Fruit fly (Drosophila melanogaster) whole organism, adult: ENCODE measurements around the gene CG13784.

Source experiments
- CG11617 ChIP-seq: fragments of 200-800 bp; sonication (Bioruptor generic); optimal IDR thresholded peaks from 2 replicates; lab custom pipeline; 2017; ENCODE audit warnings: mild to moderate bottlenecking, missing biosample characterization, missing genetic modification reagents, missing genetic modification characterization
- CG14711 ChIP-seq: fragments of 200-800 bp; sonication (Bioruptor generic); optimal IDR thresholded peaks from 2 replicates; lab custom pipeline; 2018; ENCODE audit warnings: missing biosample characterization, mild to moderate bottlenecking, missing genetic modification characterization, moderate library complexity
- CG1620 ChIP-seq: fragments of 200-800 bp; sonication (Bioruptor generic); optimal IDR thresholded peaks from 2 replicates; lab custom pipeline; 2016; ENCODE audit warnings: missing biosample characterization, missing genetic modification characterization
- CG33017 ChIP-seq: fragments of 200-800 bp; sonication (Bioruptor generic); optimal IDR thresholded peaks from 2 replicates; lab custom pipeline; 2018; ENCODE audit warnings: missing biosample characterization, mild to moderate bottlenecking, missing genetic modification characterization, moderate library complexity
- CG5204 ChIP-seq: fragments of 200-800 bp; sonication (Bioruptor generic); optimal IDR thresholded peaks from 2 replicates; lab custom pipeline; 2016; ENCODE audit warnings: missing biosample characterization, missing genetic modification characterization
- CG7101 ChIP-seq: fragments of 200-800 bp; sonication (Bioruptor generic); optimal IDR thresholded peaks from 2 replicates; lab custom pipeline; 2018; ENCODE audit warnings: missing biosample characterization, mild to moderate bottlenecking, missing genetic modification characterization, moderate library complexity
- Crg-1 ChIP-seq: fragments of 200-800 bp; sonication (Bioruptor generic); optimal IDR thresholded peaks from 2 replicates; lab custom pipeline; 2016; ENCODE audit warnings: missing biosample characterization, missing genetic modification characterization
- Mnt ChIP-seq: fragments of 200-800 bp; sonication (Bioruptor generic); optimal IDR thresholded peaks from 2 replicates; lab custom pipeline; 2016; ENCODE audit warnings: missing biosample characterization, mild to moderate bottlenecking, missing genetic modification characterization
- bab1 ChIP-seq: fragments of 200-800 bp; sonication (Bioruptor generic); optimal IDR thresholded peaks from 3 replicates; lab custom pipeline; 2019; ENCODE audit warnings: missing biosample characterization, mild to moderate bottlenecking, missing genetic modification characterization, moderate library complexity
- cnc ChIP-seq, 2 experiments: fragments of >200 bp; optimal IDR thresholded peaks; 2 replicates each; lab custom pipeline; 2017
- kay ChIP-seq: fragments of 200-800 bp; sonication (Bioruptor generic); peaks from one replicate; lab custom pipeline; 2016; ENCODE audit warnings: missing biosample characterization, missing genetic modification characterization, borderline replicate concordance
- tj ChIP-seq: fragments of 200-800 bp; sonication (Bioruptor generic); optimal IDR thresholded peaks from 3 replicates; lab custom pipeline; 2017; ENCODE audit warnings: missing biosample characterization, mild to moderate bottlenecking, missing genetic modification characterization, moderate library complexity

dm6 chr2L:7239310-7239709 is 19.5 kb upstream of the CG13784 start:
- TF ChIP-seq CG1620 (GFP tag; lab: Kevin White, UChicago) (no peak), CG33017 (tag; lab: Kevin White, UChicago) (peak; percentile 69), CG14711 (tag; lab: Kevin White, UChicago) (peak; percentile 4), CG5204 (GFP tag; lab: Kevin White, UChicago) (peak; percentile 42), tj (GFP tag; lab: Kevin White, UChicago) (no peak), Crg-1 (GFP tag; lab: Kevin White, UChicago) (peak; percentile 57), kay (no peak), CG7101 (peak; percentile 71), Mnt (peak; percentile 57), CG11617 (GFP tag; lab: Kevin White, UChicago) (peak; percentile 32), cnc (optimal IDR thresholded peaks at IDR 0.05; lab: Kevin White, UChicago) (no peak), bab1 (GFP tag; lab: Kevin White, UChicago) (no peak)
